Worm (Caenorhabditis elegans) whole organism, midembryonic: ENCODE measurements around the gene bbln-1.

Source experiments
- T22C8.4 ChIP-seq: fragments of 200-800 bp; sonication (Bioruptor generic); IDR thresholded peaks from 2 replicates; pipeline ENCODE4 v1.3.6; 2022; ENCODE audit warnings: missing genetic modification characterization, missing compliant biosample characterization
- cog-1 ChIP-seq: sonication (generic microtip); optimal IDR thresholded peaks from 2 replicates; lab custom pipeline; 2016; ENCODE audit warnings: missing genetic modification characterization, missing compliant biosample characterization
- flt-1 ChIP-seq: fragments of 200-800 bp; sonication (Bioruptor generic); IDR thresholded peaks from 2 replicates; pipeline ENCODE4 v1.3.6; 2022; ENCODE audit warnings: missing genetic modification characterization, missing compliant biosample characterization
- klf-2 ChIP-seq: fragments of 200-800 bp; sonication (Bioruptor generic); conservative IDR thresholded peaks from 2 replicates; pipeline ENCODE4 v1.3.6; 2022; ENCODE audit warnings: missing genetic modification reagents, missing genetic modification characterization, missing compliant biosample characterization
- med-1 ChIP-seq: sonication (generic microtip); optimal IDR thresholded peaks from 2 replicates; lab custom pipeline; 2017; ENCODE audit warnings: missing genetic modification characterization, mild to moderate bottlenecking, missing compliant biosample characterization, antibody characterized with exemption, missing genetic modification reagents; ENCODE audit not compliant: insufficient read depth
- ref-1 ChIP-seq: fragments of 200-800 bp; sonication (Bioruptor generic); conservative IDR thresholded peaks from 2 replicates; pipeline ENCODE4 v1.3.6; 2022; ENCODE audit warnings: missing genetic modification reagents, missing genetic modification characterization, missing compliant biosample characterization
- tab-1 ChIP-seq: fragments of 200-800 bp; sonication (Bioruptor generic); IDR thresholded peaks from 2 replicates; pipeline ENCODE4 v1.3.6; 2022; ENCODE audit warnings: missing genetic modification characterization, missing compliant biosample characterization
- ztf-23 ChIP-seq: fragments of 200-800 bp; sonication (Bioruptor generic); IDR thresholded peaks from 2 replicates; pipeline ENCODE4 v1.3.6; 2022; ENCODE audit warnings: missing genetic modification reagents, missing genetic modification characterization, missing compliant biosample characterization
- ztf-29 ChIP-seq: fragments of 200-800 bp; sonication (Bioruptor generic); IDR thresholded peaks from 2 replicates; pipeline ENCODE4 v1.3.6; 2022; ENCODE audit warnings: missing genetic modification reagents, missing genetic modification characterization, missing compliant biosample characterization

bbln-1 gene

DNA sequence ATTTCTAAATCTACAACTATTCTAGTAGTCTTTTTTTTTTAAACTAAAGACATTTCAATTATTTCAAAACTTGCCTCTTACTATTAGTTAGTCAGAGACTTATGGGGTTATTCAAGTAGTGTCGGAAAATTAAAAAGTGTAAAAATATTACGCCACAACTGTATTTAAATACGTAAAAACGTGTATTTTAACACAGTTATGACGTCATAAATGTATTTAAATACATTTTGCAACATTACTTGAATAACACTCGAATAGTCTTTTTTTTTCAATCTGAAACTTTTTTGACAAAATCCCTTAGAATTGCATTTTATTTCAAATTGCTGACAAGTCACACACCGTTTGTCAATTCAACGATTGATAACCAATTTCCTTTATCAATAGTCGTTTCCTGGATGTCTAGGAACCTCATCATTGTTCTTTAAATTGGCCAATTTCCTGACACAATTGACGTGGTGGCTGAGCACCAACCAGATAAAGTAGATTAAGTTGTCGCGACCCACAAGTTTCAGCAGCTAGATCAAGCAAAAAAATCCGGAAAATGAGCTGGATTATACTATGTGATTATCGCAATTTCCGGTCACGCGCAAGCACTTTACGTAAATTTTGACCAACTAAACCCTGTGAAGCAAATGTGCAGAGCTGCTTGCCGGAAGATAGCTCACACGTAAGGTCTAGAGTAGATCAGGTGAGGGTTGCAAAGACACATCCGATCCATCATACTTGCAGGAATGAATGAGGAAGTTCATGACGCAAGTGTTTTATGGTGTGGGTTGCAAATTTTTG, 12.6 kb downstream of the bbln-1 start:
- TF ChIP-seq ztf-23 (GFP tag; lab: Robert Waterston, UW) (no peak), flt-1 (no peak), ref-1 (GFP tag; lab: Robert Waterston, UW) (no peak), ztf-29 (GFP tag; lab: Robert Waterston, UW) (no peak), T22C8.4 (no peak), med-1 (GFP tag; lab: Kevin White, UChicago) (no peak), cog-1 (tag; lab: Kevin White, UChicago) (no peak), tab-1 (GFP tag; lab: Robert Waterston, UW) (no peak), klf-2 (GFP tag; lab: Robert Waterston, UW) (no peak)

DNA sequence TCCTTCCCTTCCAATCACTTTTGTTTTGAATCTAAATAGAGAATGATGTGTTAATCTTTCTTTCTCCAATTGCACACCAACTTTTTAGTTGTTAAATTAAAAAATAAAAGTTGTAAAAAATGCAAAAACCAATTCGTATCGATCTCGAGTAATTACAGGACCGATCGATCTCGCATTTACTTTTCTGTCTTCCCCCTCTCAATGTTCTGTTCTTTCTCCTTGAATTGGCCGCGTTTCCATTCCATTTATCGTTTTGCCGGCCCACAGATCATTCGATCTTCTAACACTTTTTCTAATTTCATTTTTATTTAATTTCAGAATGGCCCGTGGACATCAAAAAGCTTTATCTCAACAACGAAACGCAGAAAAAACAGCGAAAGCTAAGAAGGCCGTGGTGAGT, 17.1 kb downstream of the bbln-1 start, which contains the start of gene K10B3.1:
K10B3.1 (plus strand) TSS at position 301 of the 400 bp plus-strand sequence.
- no peak for TF ChIP-seq ztf-23 (GFP tag; lab: Robert Waterston, UW)
- no peak for TF ChIP-seq ref-1 (GFP tag; lab: Robert Waterston, UW)

- TF ChIP-seq ref-1 (GFP tag; lab: Robert Waterston, UW) (no peak), ztf-23 (GFP tag; lab: Robert Waterston, UW) (0 out of 2 replicates have a peak, but pooled peaks have one; percentile 61), klf-2 (GFP tag; lab: Robert Waterston, UW) (no peak; the same call in 1 of the 2 replicates), med-1 (GFP tag; lab: Kevin White, UChicago) (no peak), tab-1 (GFP tag; lab: Robert Waterston, UW) (peak; percentile 78), ztf-29 (GFP tag; lab: Robert Waterston, UW) (no peak), T22C8.4 (peak; percentile 48; the same call in 1 of the 2 replicates), flt-1 (peak; percentile 88), cog-1 (tag; lab: Kevin White, UChicago) (peak; percentile 81)
Observed at ce11 chrX:3127626-3128142, 24.6 kb downstream of the bbln-1 start.

DNA sequence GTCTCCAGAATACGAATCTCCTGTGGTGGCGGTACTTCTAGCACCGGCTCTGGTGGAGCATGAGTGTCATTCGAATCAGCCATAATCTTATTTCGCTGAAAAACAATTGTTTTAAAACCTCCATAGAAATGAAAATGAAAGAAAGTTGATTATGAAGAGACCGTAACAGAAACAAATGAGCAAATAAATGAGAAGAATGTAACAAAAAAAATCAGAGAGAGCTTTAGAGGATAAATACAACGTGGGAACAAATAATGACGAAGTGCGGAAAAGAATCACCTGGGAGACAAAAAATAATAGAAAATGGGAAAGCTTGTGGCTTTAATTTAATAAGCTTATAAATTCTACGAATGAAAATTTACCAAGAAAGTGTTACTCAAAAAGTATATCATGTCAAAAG, 25.3 kb downstream of the bbln-1 start, which contains the start of gene spc-1:
spc-1 (minus strand) TSS at position 101 of the 400 bp plus-strand sequence.
- TF ChIP-seq med-1 (GFP tag; lab: Kevin White, UChicago): no peak
- no peak for TF ChIP-seq ztf-23 (GFP tag; lab: Robert Waterston, UW)

ce11 chrX:3126233-3126632, 26.0 kb downstream of the bbln-1 start:
- TF ChIP-seq cog-1 (tag; lab: Kevin White, UChicago): no peak
- TF ChIP-seq flt-1: no peak

DNA sequence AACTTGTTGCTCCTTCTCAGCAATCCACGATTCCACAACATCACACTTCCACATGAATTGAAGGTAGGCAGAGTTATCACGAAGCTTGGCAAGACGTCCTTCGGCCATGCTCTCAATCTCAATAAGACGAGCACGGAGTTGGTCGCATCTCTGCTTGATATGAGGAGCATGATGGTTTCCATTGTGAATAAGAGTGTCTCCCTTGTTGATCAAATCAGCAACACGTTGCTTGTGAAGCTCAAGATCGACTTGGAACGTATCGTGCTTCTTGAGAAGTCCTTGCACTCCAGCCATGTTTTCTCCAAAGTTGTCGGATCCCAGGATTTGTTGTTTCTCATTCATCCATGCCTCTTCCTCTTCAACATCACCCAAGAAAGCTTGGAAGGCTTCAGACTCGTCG, 32.7 kb downstream of the bbln-1 start:
- no peak for TF ChIP-seq med-1 (GFP tag; lab: Kevin White, UChicago)
- TF ChIP-seq ztf-29 (GFP tag; lab: Robert Waterston, UW): no peak
- TF ChIP-seq tab-1 (GFP tag; lab: Robert Waterston, UW): no peak
- no peak for TF ChIP-seq flt-1

- TF ChIP-seq ref-1 (GFP tag; lab: Robert Waterston, UW): no peak
- TF ChIP-seq med-1 (GFP tag; lab: Kevin White, UChicago): no peak
- TF ChIP-seq ztf-23 (GFP tag; lab: Robert Waterston, UW): no peak
- no peak for TF ChIP-seq tab-1 (GFP tag; lab: Robert Waterston, UW)
- no peak for TF ChIP-seq cog-1 (tag; lab: Kevin White, UChicago)
- no peak for TF ChIP-seq T22C8.4
- TF ChIP-seq ztf-29 (GFP tag; lab: Robert Waterston, UW): no peak
- TF ChIP-seq flt-1: no peak
- TF ChIP-seq klf-2 (GFP tag; lab: Robert Waterston, UW): no peak
Observed at ce11 chrX:3118596-3119287, 33.5 kb downstream of the bbln-1 start.

- TF ChIP-seq flt-1 (no peak), ztf-23 (GFP tag; lab: Robert Waterston, UW) (no peak), ztf-29 (GFP tag; lab: Robert Waterston, UW) (no peak), tab-1 (GFP tag; lab: Robert Waterston, UW) (no peak), med-1 (GFP tag; lab: Kevin White, UChicago) (no peak), cog-1 (tag; lab: Kevin White, UChicago) (no peak), klf-2 (GFP tag; lab: Robert Waterston, UW) (no peak), ref-1 (GFP tag; lab: Robert Waterston, UW) (no peak), T22C8.4 (no peak)
Observed at ce11 chrX:3117204-3117603, 35.1 kb downstream of the bbln-1 start.

DNA sequence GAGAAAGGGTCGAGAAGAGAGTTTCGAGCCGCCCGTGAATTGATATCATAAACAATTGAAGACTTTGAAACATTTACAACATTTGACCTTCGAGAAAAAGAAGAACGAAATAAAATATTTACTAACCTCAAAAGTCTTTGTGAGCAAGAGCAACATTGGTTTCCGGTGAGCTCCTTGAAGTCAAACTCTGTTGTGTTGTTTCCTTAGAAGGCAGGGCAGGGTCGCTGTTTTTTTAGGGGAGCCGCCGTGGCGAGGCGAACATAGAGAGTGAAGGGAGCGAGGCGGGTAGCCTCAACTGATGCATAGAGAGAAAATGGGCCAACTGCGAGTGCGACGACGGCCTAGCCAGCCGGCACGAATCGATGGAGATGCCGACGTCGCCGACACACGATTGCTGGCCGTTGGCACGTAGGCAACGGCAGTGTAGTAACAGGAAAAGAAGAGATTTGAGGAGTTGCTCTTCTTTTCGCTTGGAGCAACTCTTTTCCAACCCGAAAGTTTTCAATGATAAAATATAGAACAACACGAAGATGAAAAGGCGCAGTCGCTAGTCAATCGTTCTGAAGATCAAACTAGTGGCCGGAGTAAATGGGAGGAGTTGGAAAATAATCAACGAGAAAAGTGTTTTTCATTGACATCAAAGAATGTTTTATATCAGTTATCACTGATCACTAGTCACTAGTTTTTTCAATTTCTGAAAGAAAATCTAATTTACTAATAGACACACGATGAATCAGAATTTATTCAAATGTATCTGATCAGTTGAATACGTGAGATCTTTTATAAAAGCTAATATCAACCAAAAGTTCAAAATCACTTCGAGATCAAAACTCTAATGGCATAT, 36.0 kb downstream of the bbln-1 start, which contains the start of gene mai-1:
mai-1 (minus strand) TSS at position 557 of the 844 bp plus-strand sequence.
- TF ChIP-seq flt-1 (no peak), med-1 (GFP tag; lab: Kevin White, UChicago) (no peak), tab-1 (GFP tag; lab: Robert Waterston, UW) (no peak), cog-1 (tag; lab: Kevin White, UChicago) (no peak), klf-2 (GFP tag; lab: Robert Waterston, UW) (no peak), ztf-29 (GFP tag; lab: Robert Waterston, UW) (no peak), ztf-23 (GFP tag; lab: Robert Waterston, UW) (no peak), T22C8.4 (no peak)
